Fruit fly (Drosophila melanogaster) whole organism, embryonic: ENCODE results near the gene CG32568.

Experiments
- Atf6 ChIP-seq: fragments of 200-800 bp; sonication (Bioruptor generic); IDR thresholded peaks from 2 replicates; pipeline ENCODE4 v1.3.6; 2022; ENCODE audit warnings: missing biosample characterization, missing genetic modification characterization
- BEAF-32 ChIP-seq: fragments of 200-800 bp; sonication (Bioruptor generic); optimal IDR thresholded peaks from 3 replicates; lab custom pipeline; 2017; ENCODE audit warnings: missing biosample characterization, missing genetic modification characterization, mild to moderate bottlenecking, moderate library complexity, missing genetic modification reagents
- CG12219 ChIP-seq: fragments of 200-800 bp; sonication (Bioruptor generic); optimal IDR thresholded peaks from 3 replicates; lab custom pipeline; 2018; ENCODE audit warnings: missing biosample characterization, mild to moderate bottlenecking, missing genetic modification characterization
- CG12391 ChIP-seq: fragments of 200-800 bp; sonication (Bioruptor generic); optimal IDR thresholded peaks from 3 replicates; lab custom pipeline; 2018; ENCODE audit warnings: missing biosample characterization, mild to moderate bottlenecking, missing genetic modification characterization, moderate library complexity
- CG13287 ChIP-seq: fragments of 200-800 bp; sonication (Bioruptor generic); IDR thresholded peaks from 2 replicates; pipeline ENCODE4 v1.3.6; 2022; ENCODE audit warnings: missing biosample characterization, missing genetic modification characterization; ENCODE audit not compliant: partially characterized antibody
- CG13894 ChIP-seq: fragments of 200-800 bp; sonication (Bioruptor generic); optimal IDR thresholded peaks from 3 replicates; lab custom pipeline; 2018; ENCODE audit warnings: missing biosample characterization, mild to moderate bottlenecking, missing genetic modification characterization, moderate library complexity
- CG14710 ChIP-seq: fragments of 200-800 bp; sonication (Bioruptor generic); optimal IDR thresholded peaks from 3 replicates; lab custom pipeline; 2019; ENCODE audit warnings: missing biosample characterization, mild to moderate bottlenecking, missing genetic modification characterization, moderate library complexity
- CG14860 ChIP-seq: fragments of 200-800 bp; sonication (Bioruptor generic); IDR thresholded peaks from 3 replicates; pipeline ENCODE4 v1.3.6; 2022; ENCODE audit warnings: missing biosample characterization, missing genetic modification characterization; ENCODE audit not compliant: partially characterized antibody
- CG1603 ChIP-seq: fragments of 200-800 bp; sonication (Bioruptor generic); optimal IDR thresholded peaks from 2 replicates; lab custom pipeline; 2019; ENCODE audit warnings: missing biosample characterization, mild to moderate bottlenecking, missing genetic modification characterization, moderate library complexity
- CG1647 ChIP-seq: fragments of 200-800 bp; sonication (Bioruptor generic); optimal IDR thresholded peaks from 3 replicates; lab custom pipeline; 2016; ENCODE audit warnings: missing biosample characterization, missing genetic modification characterization
- CG17361 ChIP-seq: fragments of 200-800 bp; sonication (Bioruptor generic); IDR thresholded peaks from 3 replicates; pipeline ENCODE4 v1.3.6; 2022; ENCODE audit warnings: missing biosample characterization, missing genetic modification characterization
- CG1792 ChIP-seq: fragments of 200-800 bp; sonication (Bioruptor generic); optimal IDR thresholded peaks from 2 replicates; lab custom pipeline; 2016; ENCODE audit warnings: missing biosample characterization, missing genetic modification characterization
- CG2712 ChIP-seq: fragments of 200-800 bp; optimal IDR thresholded peaks from 3 replicates; lab custom pipeline; 2019; ENCODE audit warnings: missing biosample characterization, mild to moderate bottlenecking, missing genetic modification characterization, moderate library complexity
- CG32772 ChIP-seq: fragments of 200-800 bp; sonication (Bioruptor generic); IDR thresholded peaks from 2 replicates; pipeline ENCODE4 v1.3.6; 2022; ENCODE audit warnings: missing biosample characterization, missing genetic modification characterization
- CG34224 ChIP-seq: fragments of 200-800 bp; sonication (Bioruptor generic); IDR thresholded peaks from 3 replicates; pipeline ENCODE4 v1.3.6; 2022; ENCODE audit warnings: missing biosample characterization, missing genetic modification characterization; ENCODE audit not compliant: partially characterized antibody
- CG4617 ChIP-seq: fragments of 200-800 bp; sonication (Bioruptor generic); optimal IDR thresholded peaks from 3 replicates; lab custom pipeline; 2016; ENCODE audit warnings: missing biosample characterization, missing genetic modification characterization, borderline replicate concordance
- CG6254 ChIP-seq: fragments of 200-800 bp; sonication (Bioruptor generic); optimal IDR thresholded peaks from 3 replicates; lab custom pipeline; 2017; ENCODE audit warnings: mild to moderate bottlenecking, missing biosample characterization, missing genetic modification reagents, missing genetic modification characterization
- CG7271 ChIP-seq: fragments of 200-800 bp; sonication (Bioruptor generic); optimal IDR thresholded peaks from 2 replicates; lab custom pipeline; 2018; ENCODE audit warnings: missing biosample characterization, mild to moderate bottlenecking, missing genetic modification characterization, moderate library complexity
- CG7357 ChIP-seq: fragments of 200-800 bp; sonication (Bioruptor generic); IDR thresholded peaks from 3 replicates; pipeline ENCODE4 v1.3.6; 2022; ENCODE audit warnings: missing biosample characterization, missing genetic modification characterization
- CG9437 ChIP-seq: fragments of 200-800 bp; sonication (Bioruptor generic); optimal IDR thresholded peaks from 2 replicates; lab custom pipeline; 2018; ENCODE audit warnings: missing biosample characterization, mild to moderate bottlenecking, missing genetic modification characterization
- Dek ChIP-seq: fragments of 200-800 bp; sonication (Bioruptor generic); optimal IDR thresholded peaks from 3 replicates; lab custom pipeline; 2019; ENCODE audit warnings: missing biosample characterization, mild to moderate bottlenecking, missing genetic modification characterization, moderate library complexity
- Doc3 ChIP-seq: fragments of 200-800 bp; sonication (Bioruptor generic); IDR thresholded peaks from 3 replicates; pipeline ENCODE4 v1.3.6; 2022; ENCODE audit warnings: missing biosample characterization, missing genetic modification characterization; ENCODE audit not compliant: partially characterized antibody
- Hmx ChIP-seq: fragments of 200-800 bp; sonication (Bioruptor generic); optimal IDR thresholded peaks from 2 replicates; lab custom pipeline; 2016; ENCODE audit warnings: missing biosample characterization, missing genetic modification characterization
- Lpt ChIP-seq: fragments of >200 bp; optimal IDR thresholded peaks from 2 replicates; lab custom pipeline; 2018; ENCODE audit warnings: missing biosample characterization, missing genetic modification characterization
- MBD-R2 ChIP-seq: fragments of 200-800 bp; sonication (Bioruptor generic); IDR thresholded peaks from 2 replicates; pipeline ENCODE4 v1.3.6; 2022; ENCODE audit warnings: missing biosample characterization, missing genetic modification characterization
- Mes4 ChIP-seq: fragments of 200-800 bp; sonication (Bioruptor generic); optimal IDR thresholded peaks from 2 replicates; lab custom pipeline; 2016; ENCODE audit warnings: missing biosample characterization, missing genetic modification characterization
- Opbp ChIP-seq: fragments of 200-800 bp; sonication (Bioruptor generic); IDR thresholded peaks from 3 replicates; pipeline ENCODE4 v1.3.6; 2022; ENCODE audit warnings: missing biosample characterization, missing genetic modification characterization; ENCODE audit not compliant: partially characterized antibody
- Rfx ChIP-seq: fragments of 200-800 bp; sonication (Bioruptor generic); IDR thresholded peaks from 2 replicates; pipeline ENCODE4 v1.3.6; 2022; ENCODE audit warnings: missing biosample characterization, missing genetic modification characterization
- Trl ChIP-seq, 3 experiments: fragments of >200 bp in 2 of 3; fragments of 200-800 bp in 1 of 3; sonication (Bioruptor generic) in 1 of 3; optimal IDR thresholded peaks; 2 replicates in 1 of 3; 3 replicates in 2 of 3; lab custom pipeline; 2016 to 2017; ENCODE audit warnings: missing biosample characterization in 1 of 3, missing genetic modification characterization in 1 of 3
- az2 ChIP-seq: fragments of 200-800 bp; sonication (Bioruptor generic); optimal IDR thresholded peaks from 3 replicates; lab custom pipeline; 2016; ENCODE audit warnings: missing biosample characterization, missing genetic modification characterization
- bowl ChIP-seq: fragments of 200-800 bp; sonication (Bioruptor generic); IDR thresholded peaks from 2 replicates; pipeline ENCODE4 v1.3.6; 2022; ENCODE audit warnings: missing biosample characterization, missing genetic modification characterization
- dpn ChIP-seq, 2 experiments: fragments of 200-800 bp; sonication (Bioruptor generic); optimal IDR thresholded peaks; 3 replicates each; lab custom pipeline; 2016; ENCODE audit warnings: missing biosample characterization in 2 of 2, missing genetic modification characterization in 2 of 2
- ewg ChIP-seq: fragments of 200-800 bp; sonication (Bioruptor generic); optimal IDR thresholded peaks from 3 replicates; lab custom pipeline; 2017; ENCODE audit warnings: mild to moderate bottlenecking, missing biosample characterization, missing genetic modification reagents, missing genetic modification characterization
- fd96Cb ChIP-seq: fragments of 200-800 bp; sonication (Bioruptor generic); optimal IDR thresholded peaks from 2 replicates; lab custom pipeline; 2018; ENCODE audit warnings: missing biosample characterization, mild to moderate bottlenecking, missing genetic modification characterization, moderate library complexity
- gce ChIP-seq: fragments of 200-800 bp; sonication (Bioruptor generic); IDR thresholded peaks from 3 replicates; pipeline ENCODE4 v1.3.6; 2022; ENCODE audit warnings: missing biosample characterization, missing genetic modification characterization
- gcm ChIP-seq: fragments of 200-800 bp; sonication (Bioruptor generic); optimal IDR thresholded peaks from 2 replicates; lab custom pipeline; 2019; ENCODE audit warnings: missing biosample characterization, mild to moderate bottlenecking, missing genetic modification characterization, moderate library complexity
- her ChIP-seq: fragments of 200-800 bp; sonication (Bioruptor generic); optimal IDR thresholded peaks from 2 replicates; lab custom pipeline; 2016; ENCODE audit warnings: missing biosample characterization, missing genetic modification characterization
- jigr1 ChIP-seq: fragments of 200-800 bp; sonication (Bioruptor generic); IDR thresholded peaks from 3 replicates; pipeline ENCODE4 v1.3.6; 2022; ENCODE audit warnings: missing biosample characterization, missing genetic modification characterization
- knrl ChIP-seq: fragments of 200-800 bp; sonication (Bioruptor generic); IDR thresholded peaks from 3 replicates; pipeline ENCODE4 v1.3.6; 2022; ENCODE audit warnings: missing biosample characterization, missing genetic modification characterization; ENCODE audit not compliant: partially characterized antibody
- maf-S ChIP-seq: fragments of 200-800 bp; sonication (Bioruptor generic); optimal IDR thresholded peaks from 2 replicates; lab custom pipeline; 2016; ENCODE audit warnings: missing biosample characterization, missing genetic modification characterization
- mld ChIP-seq: fragments of 200-800 bp; sonication (Bioruptor generic); IDR thresholded peaks from 3 replicates; pipeline ENCODE4 v1.3.6; 2022; ENCODE audit warnings: missing biosample characterization, missing genetic modification characterization; ENCODE audit not compliant: partially characterized antibody
- phol ChIP-seq: fragments of 200-800 bp; sonication (Bioruptor generic); optimal IDR thresholded peaks from 3 replicates; lab custom pipeline; 2018; ENCODE audit warnings: missing biosample characterization, mild to moderate bottlenecking, missing genetic modification characterization, moderate library complexity
- pita ChIP-seq: fragments of 200-800 bp; sonication (Bioruptor generic); optimal IDR thresholded peaks from 2 replicates; lab custom pipeline; 2017; ENCODE audit warnings: missing biosample characterization, mild to moderate bottlenecking, missing genetic modification characterization
- pzg ChIP-seq: fragments of 200-800 bp; sonication (Bioruptor generic); optimal IDR thresholded peaks from 3 replicates; lab custom pipeline; 2018; ENCODE audit warnings: missing biosample characterization, mild to moderate bottlenecking, missing genetic modification characterization, moderate library complexity
- row ChIP-seq: fragments of 200-800 bp; sonication (Bioruptor generic); IDR thresholded peaks from 3 replicates; pipeline ENCODE4 v1.3.6; 2022; ENCODE audit warnings: missing biosample characterization, missing genetic modification characterization
- slbo ChIP-seq: fragments of 200-800 bp; sonication (Bioruptor generic); IDR thresholded peaks from 2 replicates; pipeline ENCODE4 v1.3.6; 2022; ENCODE audit warnings: missing biosample characterization, missing genetic modification characterization
- unc-4 ChIP-seq: fragments of 200-800 bp; sonication (Bioruptor generic); IDR thresholded peaks from 2 replicates; pipeline ENCODE4 v1.3.6; 2022; ENCODE audit warnings: missing biosample characterization, missing genetic modification characterization; ENCODE audit not compliant: partially characterized antibody
- zen ChIP-seq: fragments of 200-800 bp; sonication (Bioruptor generic); optimal IDR thresholded peaks from 3 replicates; lab custom pipeline; 2018; ENCODE audit warnings: missing biosample characterization, mild to moderate bottlenecking, missing genetic modification characterization, moderate library complexity
- zfh1 ChIP-seq: fragments of 200-800 bp; sonication (Bioruptor generic); IDR thresholded peaks from 3 replicates; pipeline ENCODE4 v1.3.6; 2022; ENCODE audit warnings: missing biosample characterization, missing genetic modification characterization

Gene CG32568

dm6 chrX:16786860-16787415 lies 46.2 kb downstream of the CG32568 start, which contains the start of the genes CG9609 and Sap30 (continued):
- TF ChIP-seq dpn (GFP tag; optimal IDR thresholded peaks at IDR 0.05; lab: Kevin White, UChicago): no peak
- no peak for TF ChIP-seq CG6254
- no peak for TF ChIP-seq her (GFP tag; lab: Kevin White, UChicago)
- TF ChIP-seq MBD-R2 (GFP tag; lab: Robert Waterston, UW): peak; percentile 35; the same call in 1 of the 2 replicates
- TF ChIP-seq mld: no peak
- TF ChIP-seq CG7271: no peak
- TF ChIP-seq CG32772: no peak
- TF ChIP-seq CG1792: no peak
- TF ChIP-seq bowl (GFP tag; lab: Robert Waterston, UW): no peak
- no peak for TF ChIP-seq zen (tag; lab: Kevin White, UChicago)
- 0 out of 3 replicates have a peak, but pooled peaks have one; percentile 12 for TF ChIP-seq Opbp
- TF ChIP-seq Atf6 (GFP tag; lab: Robert Waterston, UW): no peak
- TF ChIP-seq CG9437: peak; percentile 43
- no peak for TF ChIP-seq Hmx (GFP tag; lab: Kevin White, UChicago)
- peak; percentile 15; the same call in 1 of the 2 replicates for TF ChIP-seq CG13287 (GFP tag; lab: Robert Waterston, UW)
- TF ChIP-seq CG12219 (GFP tag; lab: Kevin White, UChicago): no peak
- TF ChIP-seq Doc3 (GFP tag; lab: Robert Waterston, UW): 0 out of 3 replicates have a peak, but pooled peaks have one; percentile 41
- TF ChIP-seq row (GFP tag; lab: Robert Waterston, UW): peak; percentile 48
- TF ChIP-seq CG14710: peak; percentile 61
- peak; percentile 60 for TF ChIP-seq CG1603
- no peak for TF ChIP-seq az2
- peak; percentile 17 for TF ChIP-seq Dek (tag; lab: Kevin White, UChicago)
- TF ChIP-seq CG7357 (GFP tag; lab: Robert Waterston, UW): no peak
- TF ChIP-seq phol (tag; lab: Kevin White, UChicago): peak; percentile 8
- TF ChIP-seq Trl (optimal IDR thresholded peaks at IDR 0.05; lab: Kevin White, UChicago): no peak
- TF ChIP-seq Trl (GFP tag; optimal IDR thresholded peaks at IDR 0.05; lab: Kevin White, UChicago): peak; percentile 4
- peak; percentile 73 for TF ChIP-seq pzg (GFP tag; lab: Kevin White, UChicago)
- TF ChIP-seq jigr1 (GFP tag; lab: Robert Waterston, UW): no peak
- TF ChIP-seq ewg (GFP tag; lab: Kevin White, UChicago): no peak
- TF ChIP-seq CG4617 (GFP tag; lab: Kevin White, UChicago): peak; percentile 38
- no peak for TF ChIP-seq pita (GFP tag; lab: Kevin White, UChicago)
- TF ChIP-seq slbo (GFP tag; lab: Robert Waterston, UW): peak; percentile 23

- 0 out of 3 replicates have a peak, but pooled peaks have one; percentile 35 for TF ChIP-seq CG17361 (GFP tag; lab: Robert Waterston, UW)
- TF ChIP-seq maf-S (GFP tag; lab: Kevin White, UChicago): no peak
- TF ChIP-seq fd96Cb (tag; lab: Kevin White, UChicago): no peak
- no peak for TF ChIP-seq Lpt (GFP tag; lab: Kevin White, UChicago)
- no peak for TF ChIP-seq CG13894
- peak; percentile 33; the same call in 1 of the 3 replicates for TF ChIP-seq CG14860 (GFP tag; lab: Robert Waterston, UW)
- TF ChIP-seq Mes4 (GFP tag; lab: Kevin White, UChicago): no peak
- peak; percentile 65; the same call in 2 of the 3 replicates for TF ChIP-seq knrl (GFP tag; lab: Robert Waterston, UW)
- peak; percentile 51; the same call in 1 of the 2 replicates for TF ChIP-seq unc-4 (GFP tag; lab: Robert Waterston, UW)
- no peak for TF ChIP-seq gcm (GFP tag; lab: Kevin White, UChicago)
- TF ChIP-seq CG2712 (tag; lab: Kevin White, UChicago): peak; percentile 21
- 0 out of 3 replicates have a peak, but pooled peaks have one; percentile 19 for TF ChIP-seq CG34224
- peak; percentile 76 for TF ChIP-seq BEAF-32 (GFP tag; lab: Kevin White, UChicago)
- TF ChIP-seq CG12391 (tag; lab: Kevin White, UChicago): peak; percentile 32
- TF ChIP-seq gce: no peak
- 0 out of 3 replicates have a peak, but pooled peaks have one; percentile 31 for TF ChIP-seq zfh1 (GFP tag; lab: Robert Waterston, UW)
- peak; percentile 28; the same call in 1 of the 2 replicates for TF ChIP-seq Rfx (GFP tag; lab: Robert Waterston, UW)
- TF ChIP-seq CG1647: no peak
These were observed 46.8 kb downstream of the CG32568 start for dm6 chrX:16787416-16787900.
